Worm (Caenorhabditis elegans) whole organism, L2 larva: ENCODE results near the gene clec-140.

ENCODE experiments used
- R02D3.7 ChIP-seq: fragments of 150-350 bp; optimal IDR thresholded peaks from 2 replicates; lab custom pipeline; 2014; ENCODE audit warnings: missing biosample characterization, missing genetic modification characterization
- ceh-82 ChIP-seq: fragments of 150-350 bp; optimal IDR thresholded peaks from 2 replicates; lab custom pipeline; 2014; ENCODE audit warnings: missing biosample characterization, missing genetic modification characterization
- egl-27 ChIP-seq: sonication (generic microtip); optimal IDR thresholded peaks from 3 replicates; lab custom pipeline; 2017; ENCODE audit warnings: missing biosample characterization, missing genetic modification reagents, missing genetic modification characterization
- elt-1 ChIP-seq: fragments of 150-350 bp; optimal IDR thresholded peaks from 2 replicates; lab custom pipeline; 2014; ENCODE audit warnings: missing biosample characterization, missing genetic modification characterization
- lin-11 ChIP-seq: fragments of 150-350 bp; sonication (generic microtip); optimal IDR thresholded peaks from 2 replicates; lab custom pipeline; 2014; ENCODE audit warnings: missing biosample characterization, missing genetic modification characterization, inconsistent platforms, mixed read lengths
- mdl-1 ChIP-seq, 2 experiments: fragments of 150-350 bp in 1 of 2; sonication (generic microtip) in 1 of 2; optimal IDR thresholded peaks; 2 replicates each; lab custom pipeline; 2017; ENCODE audit warnings: missing biosample characterization in 2 of 2, missing genetic modification characterization in 2 of 2
- nhr-12 ChIP-seq: fragments of 150-350 bp; optimal IDR thresholded peaks from 2 replicates; lab custom pipeline; 2014; ENCODE audit warnings: missing biosample characterization, missing genetic modification characterization
- nhr-23 ChIP-seq: fragments of 150-350 bp; optimal IDR thresholded peaks from 2 replicates; lab custom pipeline; 2014; ENCODE audit warnings: missing biosample characterization, missing genetic modification reagents, missing genetic modification characterization
- ztf-11 ChIP-seq: sonication (generic microtip); optimal IDR thresholded peaks from 2 replicates; lab custom pipeline; 2017; ENCODE audit warnings: missing biosample characterization, missing genetic modification characterization

ce11 chrII:4696055-4696454, 23.2 kb downstream of the clec-140 start:
- no peak for TF ChIP-seq ztf-11
- no peak for TF ChIP-seq nhr-12
- TF ChIP-seq mdl-1 (tag; optimal IDR thresholded peaks at IDR 0.05; lab: Kevin White, UChicago), result no peak
- TF ChIP-seq R02D3.7, result no peak
- no peak for TF ChIP-seq ceh-82
- TF ChIP-seq elt-1 (tag; lab: Kevin White, UChicago), result no peak
- TF ChIP-seq egl-27, result no peak
- no peak for TF ChIP-seq nhr-23 (tag; lab: Kevin White, UChicago)
- TF ChIP-seq lin-11, result no peak
